Worm (Caenorhabditis elegans) whole organism, L3 larva: ENCODE data around the gene K01C8.2.
A peak's percentile ranks its signal among the peaks of the same experiment; 100 is the strongest.

Experiments used
- ZK546.5 ChIP-seq: sonication (generic microtip); optimal IDR thresholded peaks from 2 replicates; lab custom pipeline; 2017; ENCODE audit warnings: missing biosample characterization, missing genetic modification characterization
- aly-2 ChIP-seq: fragments of 150-350 bp; optimal IDR thresholded peaks from 2 replicates; lab custom pipeline; 2014; ENCODE audit warnings: missing biosample characterization, missing genetic modification characterization
- ceh-16 ChIP-seq: sonication (generic microtip); optimal IDR thresholded peaks from 2 replicates; lab custom pipeline; 2017; ENCODE audit warnings: missing biosample characterization, missing genetic modification characterization
- ceh-82 ChIP-seq: fragments of 150-350 bp; optimal IDR thresholded peaks from 2 replicates; lab custom pipeline; 2014; ENCODE audit warnings: missing biosample characterization, missing genetic modification characterization
- ceh-9 ChIP-seq: sonication (generic microtip); optimal IDR thresholded peaks from 2 replicates; lab custom pipeline; 2018; ENCODE audit warnings: missing biosample characterization, missing genetic modification characterization
- egl-27 ChIP-seq: sonication (generic microtip); optimal IDR thresholded peaks from 4 replicates; lab custom pipeline; 2017; ENCODE audit warnings: missing biosample characterization, missing genetic modification reagents, missing genetic modification characterization
- egl-5 ChIP-seq: fragments of 150-350 bp; optimal IDR thresholded peaks from 2 replicates; lab custom pipeline; 2017; ENCODE audit warnings: missing biosample characterization, missing genetic modification reagents, missing genetic modification characterization, inconsistent platforms
- elt-1 ChIP-seq: fragments of 150-350 bp; optimal IDR thresholded peaks from 2 replicates; lab custom pipeline; 2014; ENCODE audit warnings: missing biosample characterization, missing genetic modification characterization
- elt-2 ChIP-seq: sonication (generic microtip); optimal IDR thresholded peaks from 2 replicates; lab custom pipeline; 2016; ENCODE audit warnings: missing genetic modification reagents, mild to moderate bottlenecking, missing genetic modification characterization, missing compliant biosample characterization
- eor-1 ChIP-seq, 2 experiments: fragments of 150-350 bp; optimal IDR thresholded peaks; 2 replicates each; lab custom pipeline; 2014 to 2018; ENCODE audit warnings: missing biosample characterization in 2 of 2, missing genetic modification characterization in 2 of 2
- fkh-10 ChIP-seq: sonication (generic microtip); optimal IDR thresholded peaks from 2 replicates; lab custom pipeline; 2017; ENCODE audit warnings: missing biosample characterization, missing genetic modification reagents, missing genetic modification characterization
- fos-1 ChIP-seq: fragments of 150-350 bp; optimal IDR thresholded peaks from 2 replicates; lab custom pipeline; 2014; ENCODE audit warnings: missing biosample characterization, missing genetic modification characterization
- hmg-11 ChIP-seq: sonication (generic microtip); optimal IDR thresholded peaks from 2 replicates; lab custom pipeline; 2016; ENCODE audit warnings: missing genetic modification characterization, missing compliant biosample characterization
- jun-1 ChIP-seq: fragments of 150-350 bp; optimal IDR thresholded peaks from 2 replicates; lab custom pipeline; 2014; ENCODE audit warnings: missing biosample characterization, missing genetic modification reagents, missing genetic modification characterization
- lin-15B ChIP-seq: fragments of 150-350 bp; optimal IDR thresholded peaks from 2 replicates; lab custom pipeline; 2014; ENCODE audit warnings: missing biosample characterization, missing genetic modification characterization
- lin-39 ChIP-seq: fragments of 150-350 bp; optimal IDR thresholded peaks from 2 replicates; lab custom pipeline; 2018; ENCODE audit warnings: missing biosample characterization, missing genetic modification reagents, missing genetic modification characterization
- mml-1 ChIP-seq: fragments of 150-350 bp; sonication (generic microtip); optimal IDR thresholded peaks from 3 replicates; lab custom pipeline; 2014; ENCODE audit warnings: missing biosample characterization, missing genetic modification characterization
- nhr-11 ChIP-seq: fragments of 150-350 bp; optimal IDR thresholded peaks from 2 replicates; lab custom pipeline; 2014; ENCODE audit warnings: missing biosample characterization, missing genetic modification characterization
- nhr-25 ChIP-seq: sonication (generic microtip); optimal IDR thresholded peaks from 2 replicates; lab custom pipeline; 2017; ENCODE audit warnings: missing biosample characterization, missing genetic modification characterization
- nhr-28 ChIP-seq: fragments of 150-350 bp; optimal IDR thresholded peaks from 2 replicates; lab custom pipeline; 2014; ENCODE audit warnings: missing biosample characterization, missing genetic modification characterization
- nhr-43 ChIP-seq: sonication (generic microtip); optimal IDR thresholded peaks from 2 replicates; lab custom pipeline; 2016; ENCODE audit warnings: mild to moderate bottlenecking, missing genetic modification characterization, missing compliant biosample characterization; ENCODE audit not compliant: poor library complexity, severe bottlenecking
- nhr-76 ChIP-seq: fragments of 150-350 bp; sonication (generic microtip); optimal IDR thresholded peaks from 5 replicates; lab custom pipeline; 2014; ENCODE audit warnings: missing biosample characterization, missing genetic modification characterization
- pha-4 ChIP-seq: fragments of 150-350 bp; optimal IDR thresholded peaks from 2 replicates; lab custom pipeline; 2014; ENCODE audit warnings: missing biosample characterization, missing genetic modification reagents, missing genetic modification characterization
- pqm-1 ChIP-seq: fragments of 150-350 bp; optimal IDR thresholded peaks from 2 replicates; lab custom pipeline; 2017; ENCODE audit warnings: missing biosample characterization, missing genetic modification characterization, inconsistent platforms
- sea-2 ChIP-seq: fragments of 150-350 bp; sonication (generic microtip); optimal IDR thresholded peaks from 4 replicates; lab custom pipeline; 2014; ENCODE audit warnings: missing biosample characterization, missing genetic modification reagents, missing genetic modification characterization
- skn-1 ChIP-seq: fragments of 150-350 bp; optimal IDR thresholded peaks from 2 replicates; lab custom pipeline; 2014; ENCODE audit warnings: missing biosample characterization, missing genetic modification characterization
- snpc-4 ChIP-seq: fragments of 150-350 bp; optimal IDR thresholded peaks from 2 replicates; lab custom pipeline; 2014; ENCODE audit warnings: missing biosample characterization, missing genetic modification characterization
- unc-39 ChIP-seq: sonication (generic microtip); optimal IDR thresholded peaks from 4 replicates; lab custom pipeline; 2017; ENCODE audit warnings: missing biosample characterization, missing genetic modification characterization
- unc-62 ChIP-seq: fragments of 150-350 bp; sonication (generic microtip); optimal IDR thresholded peaks from 4 replicates; lab custom pipeline; 2014; ENCODE audit warnings: missing biosample characterization, missing genetic modification reagents, missing genetic modification characterization
- zag-1 ChIP-seq: fragments of 150-350 bp; optimal IDR thresholded peaks from 2 replicates; lab custom pipeline; 2014; ENCODE audit warnings: missing biosample characterization, missing genetic modification characterization
- ztf-11 ChIP-seq: fragments of 150-350 bp; optimal IDR thresholded peaks from 2 replicates; lab custom pipeline; 2014; ENCODE audit warnings: missing biosample characterization, missing genetic modification characterization
- ztf-4 ChIP-seq: fragments of 150-350 bp; optimal IDR thresholded peaks from 2 replicates; lab custom pipeline; 2014; ENCODE audit warnings: missing biosample characterization, missing genetic modification characterization

The K01C8.2 gene

ce11 chrII:8259038-8259437 lies 10.2 kb downstream of the K01C8.2 start, which contains the start of gene F35C11.6:
F35C11.6 (minus strand) TSS chrII:8259138.
- TF ChIP-seq egl-5 (tag; lab: Kevin White, UChicago), result no peak

ce11 chrII:8256013-8256412 lies 13.2 kb downstream of the K01C8.2 start, which contains the start of gene F35C11.7:
F35C11.7 (plus strand) TSS chrII:8256313.
- TF ChIP-seq lin-39 (tag; lab: Kevin White, UChicago) (no peak), snpc-4 (tag; lab: Kevin White, UChicago) (no peak), ztf-11 (tag; lab: Kevin White, UChicago) (no peak), ZK546.5 (tag; lab: Kevin White, UChicago) (no peak), aly-2 (tag; lab: Kevin White, UChicago) (no peak), pha-4 (no peak), skn-1 (no peak), egl-5 (tag; lab: Kevin White, UChicago) (no peak), eor-1 (tag; optimal IDR thresholded peaks at IDR 0.05; lab: Kevin White, UChicago) (no peak), nhr-28 (tag; lab: Kevin White, UChicago) (no peak), sea-2 (GFP tag; lab: Kevin White, UChicago) (no peak), ztf-4 (tag; lab: Kevin White, UChicago) (no peak), ceh-9 (no peak), zag-1 (tag; lab: Kevin White, UChicago) (no peak), nhr-11 (tag; lab: Kevin White, UChicago) (no peak)

ce11 chrII:8253160-8253793 lies 16.0 kb downstream of the K01C8.2 start, which contains the start of gene F35C11.5:
F35C11.5 (plus strand) TSS chrII:8253743.
- no peak for TF ChIP-seq nhr-43 (tag; lab: Kevin White, UChicago)
- no peak for TF ChIP-seq lin-39 (tag; lab: Kevin White, UChicago)
- TF ChIP-seq pha-4, result no peak

- peak; percentile 53 for TF ChIP-seq elt-2
- TF ChIP-seq fkh-10 (GFP tag; lab: Kevin White, UChicago), result no peak
Measured at ce11 chrII:8249710-8250109, 19.5 kb downstream of the K01C8.2 start.

ce11 chrII:8248745-8249144 lies 20.5 kb downstream of the K01C8.2 start, which contains the start of the genes F35C11.2 and F35C11.4:
F35C11.2 (minus strand) TSS chrII:8248834.
F35C11.4 (plus strand) TSS chrII:8249004.
- TF ChIP-seq fkh-10 (GFP tag; lab: Kevin White, UChicago) (no peak), jun-1 (peak; percentile 5), unc-62 (GFP tag; lab: Kevin White, UChicago) (no peak), egl-27 (tag; lab: Kevin White, UChicago) (no peak), elt-2 (peak; percentile 75), pqm-1 (tag; lab: Kevin White, UChicago) (peak; percentile 86), lin-39 (tag; lab: Kevin White, UChicago) (no peak), pha-4 (peak; percentile 85), ceh-16 (tag; lab: Kevin White, UChicago) (no peak)

ce11 chrII:8246476-8246875 lies 22.8 kb downstream of the K01C8.2 start, which contains the start of gene F35C11.3:
F35C11.3 (plus strand) TSS chrII:8246776.
- no peak for TF ChIP-seq mml-1 (tag; lab: Kevin White, UChicago)
- no peak for TF ChIP-seq eor-1 (tag; optimal IDR thresholded peaks at IDR 0.05; lab: Kevin White, UChicago)
- TF ChIP-seq ztf-11 (tag; lab: Kevin White, UChicago), result no peak
- no peak for TF ChIP-seq ceh-16 (tag; lab: Kevin White, UChicago)
- TF ChIP-seq pha-4, result no peak
- TF ChIP-seq pqm-1 (tag; lab: Kevin White, UChicago), result no peak
- no peak for TF ChIP-seq sea-2 (GFP tag; lab: Kevin White, UChicago)
- TF ChIP-seq ceh-82 (tag; lab: Kevin White, UChicago), result no peak
- no peak for TF ChIP-seq fos-1 (tag; lab: Kevin White, UChicago)
- no peak for TF ChIP-seq nhr-76 (tag; lab: Kevin White, UChicago)
- no peak for TF ChIP-seq elt-1
- no peak for TF ChIP-seq aly-2 (tag; lab: Kevin White, UChicago)
- TF ChIP-seq lin-15B (tag; lab: Kevin White, UChicago), result no peak
- TF ChIP-seq egl-27 (tag; lab: Kevin White, UChicago), result no peak
- no peak for TF ChIP-seq egl-5 (tag; lab: Kevin White, UChicago)
- no peak for TF ChIP-seq nhr-28 (tag; lab: Kevin White, UChicago)
- TF ChIP-seq lin-39 (tag; lab: Kevin White, UChicago), result no peak
- TF ChIP-seq unc-39 (tag; lab: Kevin White, UChicago), result no peak
- TF ChIP-seq hmg-11 (tag; lab: Kevin White, UChicago), result no peak
- no peak for TF ChIP-seq nhr-25 (tag; lab: Kevin White, UChicago)
- TF ChIP-seq, all 47 proteins: peak for 0
